Fruit fly (Drosophila melanogaster) whole organism, embryonic: Measurements from ENCODE around the gene dgt6.

Experiments used
- Awh ChIP-seq: fragments of 200-800 bp; sonication (Bioruptor generic); IDR thresholded peaks from 2 replicates; pipeline ENCODE4, ENCODE4 v1.3.6; 2022; ENCODE audit warnings: missing biosample characterization, missing genetic modification characterization
- CG10147 ChIP-seq: fragments of 200-800 bp; sonication (Bioruptor generic); optimal IDR thresholded peaks from 2 replicates; lab custom pipeline; 2019; ENCODE audit warnings: missing biosample characterization, mild to moderate bottlenecking, missing genetic modification characterization, moderate library complexity
- CG1024 ChIP-seq: fragments of 200-800 bp; sonication (Bioruptor generic); IDR thresholded peaks from 2 replicates; pipeline ENCODE4 v1.3.6; 2022; ENCODE audit warnings: missing biosample characterization, missing genetic modification characterization
- CG11696 ChIP-seq: fragments of 200-800 bp; sonication (Bioruptor generic); IDR thresholded peaks from 2 replicates; pipeline ENCODE4 v1.3.6; 2022; ENCODE audit warnings: missing biosample characterization, missing genetic modification characterization
- CG12104 ChIP-seq: fragments of 200-800 bp; sonication (Bioruptor generic); optimal IDR thresholded peaks from 3 replicates; lab custom pipeline; 2016; ENCODE audit warnings: missing biosample characterization, missing genetic modification characterization
- CG12659 ChIP-seq: fragments of 200-800 bp; sonication (Bioruptor generic); optimal IDR thresholded peaks from 3 replicates; lab custom pipeline; 2017; ENCODE audit warnings: mild to moderate bottlenecking, missing biosample characterization, missing genetic modification reagents, missing genetic modification characterization
- CG13894 ChIP-seq: fragments of 200-800 bp; sonication (Bioruptor generic); optimal IDR thresholded peaks from 3 replicates; lab custom pipeline; 2018; ENCODE audit warnings: missing biosample characterization, mild to moderate bottlenecking, missing genetic modification characterization, moderate library complexity
- CG15601 ChIP-seq: fragments of 200-800 bp; sonication (Bioruptor generic); optimal IDR thresholded peaks from 3 replicates; lab custom pipeline; 2019; ENCODE audit warnings: missing biosample characterization, mild to moderate bottlenecking, missing genetic modification characterization, moderate library complexity
- CG16815 ChIP-seq: fragments of 200-800 bp; sonication (Bioruptor generic); optimal IDR thresholded peaks from 3 replicates; lab custom pipeline; 2017; ENCODE audit warnings: missing biosample characterization, mild to moderate bottlenecking, missing genetic modification characterization
- CG17361 ChIP-seq: fragments of 200-800 bp; sonication (Bioruptor generic); IDR thresholded peaks from 3 replicates; pipeline ENCODE4 v1.3.6; 2022; ENCODE audit warnings: missing biosample characterization, missing genetic modification characterization
- CG2889 ChIP-seq: fragments of 200-800 bp; sonication (Bioruptor generic); IDR thresholded peaks from 3 replicates; pipeline ENCODE4 v1.3.6; 2022; ENCODE audit warnings: missing biosample characterization, missing genetic modification characterization
- CG3726 ChIP-seq: fragments of 200-800 bp; sonication (Bioruptor generic); IDR thresholded peaks from 3 replicates; pipeline ENCODE4, ENCODE4 v1.3.6; 2022; ENCODE audit warnings: missing biosample characterization, missing genetic modification characterization
- CG43689 ChIP-seq: fragments of 200-800 bp; sonication (Bioruptor generic); IDR thresholded peaks from 2 replicates; pipeline ENCODE4 v1.3.6; 2022; ENCODE audit warnings: missing biosample characterization, missing genetic modification characterization
- CG4404 ChIP-seq: fragments of 200-800 bp; sonication (Bioruptor generic); IDR thresholded peaks from 2 replicates; pipeline ENCODE4 v1.3.6; 2022; ENCODE audit warnings: missing biosample characterization, missing genetic modification characterization
- CG4820 ChIP-seq: fragments of 200-800 bp; sonication (Bioruptor generic); optimal IDR thresholded peaks from 3 replicates; lab custom pipeline; 2016; ENCODE audit warnings: missing biosample characterization, missing genetic modification characterization
- CG5953 ChIP-seq: fragments of 200-800 bp; sonication (Bioruptor generic); IDR thresholded peaks from 2 replicates; pipeline ENCODE4 v1.3.6; 2022; ENCODE audit warnings: missing biosample characterization, missing genetic modification characterization
- CG6765 ChIP-seq: fragments of 200-800 bp; sonication (Bioruptor generic); optimal IDR thresholded peaks from 3 replicates; lab custom pipeline; 2017; ENCODE audit warnings: missing biosample characterization, mild to moderate bottlenecking, missing genetic modification characterization
- CG7745 ChIP-seq: fragments of 200-800 bp; sonication (Bioruptor generic); optimal IDR thresholded peaks from 2 replicates; lab custom pipeline; 2018; ENCODE audit warnings: missing biosample characterization, mild to moderate bottlenecking, missing genetic modification characterization, moderate library complexity
- CG7786 ChIP-seq: fragments of 200-800 bp; sonication (Bioruptor generic); optimal IDR thresholded peaks from 2 replicates; lab custom pipeline; 2016; ENCODE audit warnings: missing biosample characterization, missing genetic modification characterization
- Fer2 ChIP-seq: fragments of 200-800 bp; sonication (Bioruptor generic); optimal IDR thresholded peaks from 2 replicates; lab custom pipeline; 2018; ENCODE audit warnings: missing biosample characterization, mild to moderate bottlenecking, missing genetic modification characterization, moderate library complexity
- Fer3 ChIP-seq: fragments of 200-800 bp; sonication (Bioruptor generic); optimal IDR thresholded peaks from 2 replicates; lab custom pipeline; 2018; ENCODE audit warnings: missing biosample characterization, mild to moderate bottlenecking, missing genetic modification characterization, moderate library complexity
- Lhr ChIP-seq: fragments of 200-800 bp; sonication (Bioruptor generic); optimal IDR thresholded peaks from 3 replicates; lab custom pipeline; 2017; ENCODE audit warnings: mild to moderate bottlenecking, missing biosample characterization, missing genetic modification reagents, missing genetic modification characterization
- Med ChIP-seq: fragments of 200-800 bp; sonication (Bioruptor generic); peaks from one replicate; lab custom pipeline; 2016; ENCODE audit warnings: missing biosample characterization, missing genetic modification characterization, mild to moderate bottlenecking, inconsistent platforms, moderate library complexity
- Mrtf ChIP-seq: fragments of 200-800 bp; sonication (Bioruptor generic); IDR thresholded peaks from 3 replicates; pipeline ENCODE4 v1.3.6; 2022; ENCODE audit warnings: missing biosample characterization, missing genetic modification characterization
- Oli ChIP-seq: fragments of 200-800 bp; sonication (Bioruptor generic); optimal IDR thresholded peaks from 2 replicates; lab custom pipeline; 2018; ENCODE audit warnings: missing biosample characterization, mild to moderate bottlenecking, missing genetic modification characterization, moderate library complexity
- Scr ChIP-seq: fragments of 200-800 bp; sonication (Bioruptor generic); IDR thresholded peaks from 2 replicates; pipeline ENCODE4 v1.3.6; 2022; ENCODE audit warnings: missing biosample characterization, missing genetic modification characterization; ENCODE audit not compliant: partially characterized antibody
- Spps ChIP-seq: fragments of 200-800 bp; sonication (Bioruptor generic); optimal IDR thresholded peaks from 2 replicates; lab custom pipeline; 2018; ENCODE audit warnings: missing biosample characterization, mild to moderate bottlenecking, missing genetic modification characterization
- br ChIP-seq: fragments of >200 bp; optimal IDR thresholded peaks from 2 replicates; lab custom pipeline; 2017
- dmrt11E ChIP-seq: fragments of 200-800 bp; sonication (Bioruptor generic); optimal IDR thresholded peaks from 3 replicates; lab custom pipeline; 2018; ENCODE audit warnings: missing biosample characterization, mild to moderate bottlenecking, missing genetic modification characterization, moderate library complexity
- eve ChIP-seq, 2 experiments: fragments of >200 bp; optimal IDR thresholded peaks; 2 replicates each; lab custom pipeline; 2017; ENCODE audit warnings: missing biosample characterization in 2 of 2, missing genetic modification characterization in 2 of 2
- gcm ChIP-seq: fragments of 200-800 bp; sonication (Bioruptor generic); optimal IDR thresholded peaks from 2 replicates; lab custom pipeline; 2019; ENCODE audit warnings: missing biosample characterization, mild to moderate bottlenecking, missing genetic modification characterization, moderate library complexity
- gcm2 ChIP-seq: fragments of 200-800 bp; sonication (Bioruptor generic); optimal IDR thresholded peaks from 2 replicates; lab custom pipeline; 2016; ENCODE audit warnings: missing biosample characterization, missing genetic modification characterization
- ham ChIP-seq: fragments of 200-800 bp; sonication (Bioruptor generic); IDR thresholded peaks from 2 replicates; pipeline ENCODE4 v1.3.6; 2022; ENCODE audit warnings: missing biosample characterization, missing genetic modification characterization
- hkb ChIP-seq, 2 experiments: fragments of 200-800 bp in 1 of 2; fragments of >200 bp in 1 of 2; sonication (Bioruptor generic) in 1 of 2; IDR thresholded peaks in 1 of 2; optimal IDR thresholded peaks in 1 of 2; 2 replicates each; pipeline versions ENCODE4 v1.3.6 to Lab custom; 2017 to 2022; ENCODE audit warnings: missing biosample characterization in 1 of 2, missing genetic modification characterization in 1 of 2
- lmd ChIP-seq: fragments of 200-800 bp; sonication (Bioruptor generic); IDR thresholded peaks from 2 replicates; pipeline ENCODE4 v1.3.6; 2022; ENCODE audit warnings: missing biosample characterization, missing genetic modification characterization
- ranshi ChIP-seq: fragments of 200-800 bp; sonication (Bioruptor generic); IDR thresholded peaks from 2 replicates; pipeline ENCODE4 v1.3.6; 2022; ENCODE audit warnings: missing biosample characterization, missing genetic modification characterization
- sd ChIP-seq: fragments of 200-800 bp; sonication (Bioruptor generic); optimal IDR thresholded peaks from 3 replicates; lab custom pipeline; 2018; ENCODE audit warnings: missing biosample characterization, mild to moderate bottlenecking, missing genetic modification characterization, moderate library complexity
- sens-2 ChIP-seq: fragments of 200-800 bp; sonication (Bioruptor generic); IDR thresholded peaks from 2 replicates; pipeline ENCODE4 v1.3.6; 2022; ENCODE audit warnings: missing biosample characterization, missing genetic modification characterization
- sim ChIP-seq: fragments of 200-800 bp; sonication (Bioruptor generic); IDR thresholded peaks from 2 replicates; pipeline ENCODE4 v1.3.6; 2022; ENCODE audit warnings: missing biosample characterization, missing genetic modification characterization
- sqz ChIP-seq: fragments of 200-800 bp; sonication (Bioruptor generic); optimal IDR thresholded peaks from 3 replicates; lab custom pipeline; 2018; ENCODE audit warnings: missing biosample characterization, mild to moderate bottlenecking, missing genetic modification characterization
- stc ChIP-seq: fragments of 200-800 bp; sonication (Bioruptor generic); IDR thresholded peaks from 2 replicates; pipeline ENCODE4 v1.3.6; 2022; ENCODE audit warnings: missing biosample characterization, missing genetic modification characterization

Gene dgt6

dm6 chr3R:29088938-29089661 lies 41.7 kb downstream of the dgt6 start (continued):
- TF ChIP-seq sd (tag; lab: Kevin White, UChicago): peak; percentile 58
- TF ChIP-seq Fer3 (tag; lab: Kevin White, UChicago): peak; percentile 68
- peak; percentile 37 for TF ChIP-seq Fer2 (tag; lab: Kevin White, UChicago)
- no peak for TF ChIP-seq CG43689 (GFP tag; lab: Robert Waterston, UW)
- TF ChIP-seq Med (GFP tag; lab: Kevin White, UChicago): peak; percentile 93
- peak; percentile 64 for TF ChIP-seq CG10147 (GFP tag; lab: Kevin White, UChicago)
- TF ChIP-seq CG2889 (GFP tag; lab: Robert Waterston, UW): no peak
- TF ChIP-seq CG4404: no peak
- TF ChIP-seq CG7786 (GFP tag; lab: Kevin White, UChicago): peak; percentile 57
- TF ChIP-seq CG6765: peak; percentile 6
- TF ChIP-seq br: no peak
- 0 out of 2 replicates have a peak, but pooled peaks have one; percentile 30 for TF ChIP-seq CG5953
- TF ChIP-seq gcm2: no peak
- peak; percentile 32 for TF ChIP-seq sqz (GFP tag; lab: Kevin White, UChicago)
- TF ChIP-seq hkb (optimal IDR thresholded peaks at IDR 0.05; lab: Kevin White, UChicago): no peak
- TF ChIP-seq hkb (GFP tag; IDR thresholded peaks at IDR 0.05; lab: Robert Waterston, UW): peak; percentile 81
- no peak for TF ChIP-seq Scr (GFP tag; lab: Robert Waterston, UW)
- TF ChIP-seq CG4820 (GFP tag; lab: Kevin White, UChicago): peak; percentile 70
- peak; percentile 62; the same call in 1 of the 2 replicates for TF ChIP-seq ranshi (GFP tag; lab: Robert Waterston, UW)
- no peak for TF ChIP-seq CG13894
- TF ChIP-seq lmd (GFP tag; lab: Robert Waterston, UW): peak; percentile 77
- peak; percentile 36 for TF ChIP-seq Spps (tag; lab: Kevin White, UChicago)
- no peak for TF ChIP-seq sens-2 (GFP tag; lab: Robert Waterston, UW)
- peak; percentile 79 for TF ChIP-seq Oli (tag; lab: Kevin White, UChicago)
- peak; percentile 32 for TF ChIP-seq CG16815 (GFP tag; lab: Kevin White, UChicago)
- peak; percentile 71 for TF ChIP-seq Awh (GFP tag; lab: Robert Waterston, UW)
- TF ChIP-seq CG11696: no peak
- no peak for TF ChIP-seq eve (GFP tag; optimal IDR thresholded peaks at IDR 0.05; lab: Kevin White, UChicago)
- TF ChIP-seq gcm (GFP tag; lab: Kevin White, UChicago): peak; percentile 65
- no peak for TF ChIP-seq CG1024 (GFP tag; lab: Robert Waterston, UW)
- TF ChIP-seq CG7745 (tag; lab: Kevin White, UChicago): no peak
- peak; percentile 73 for TF ChIP-seq dmrt11E (tag; lab: Kevin White, UChicago)
- TF ChIP-seq CG3726 (GFP tag; lab: Robert Waterston, UW): 0 out of 3 replicates have a peak, but pooled peaks have one; percentile 37
- TF ChIP-seq Lhr (GFP tag; lab: Kevin White, UChicago): no peak
- peak; percentile 54 for TF ChIP-seq CG12104
- 0 out of 3 replicates have a peak, but pooled peaks have one; percentile 45 for TF ChIP-seq Mrtf (GFP tag; lab: Robert Waterston, UW)
- TF ChIP-seq CG12659: peak; percentile 71
- peak; percentile 53; the same call in 1 of the 2 replicates for TF ChIP-seq sim (GFP tag; lab: Robert Waterston, UW)
- TF ChIP-seq CG17361: peak; percentile 81
- TF ChIP-seq CG15601: peak; percentile 45
- TF ChIP-seq stc (GFP tag; lab: Robert Waterston, UW): peak; percentile 57
- TF ChIP-seq ham (GFP tag; lab: Robert Waterston, UW): no peak
